Worm (Caenorhabditis elegans) whole organism, L4 larva: Measurements from ENCODE around the gene F14H3.14.
"Not testable (repeated sequence)": the region's sequence is repeated elsewhere in the genome, so short reads cannot be mapped to it uniquely, and the experiment has no call there.

ENCODE experiments used
- F49E8.2 ChIP-seq: sonication (generic microtip); optimal IDR thresholded peaks from 2 replicates; lab custom pipeline; 2016; ENCODE audit warnings: missing compliant biosample characterization, mild to moderate bottlenecking, missing genetic modification characterization, borderline replicate concordance
- ZK546.5 ChIP-seq, 2 experiments: sonication (generic microtip); optimal IDR thresholded peaks; 2 replicates each; lab custom pipeline; 2017; ENCODE audit warnings: missing biosample characterization in 2 of 2, missing genetic modification characterization in 2 of 2
- aha-1 ChIP-seq: fragments of 150-350 bp; peaks from one replicate; lab custom pipeline; 2014; ENCODE audit warnings: missing biosample characterization, missing genetic modification characterization
- ceh-20 ChIP-seq: fragments of 200-800 bp; sonication (Bioruptor generic); IDR thresholded peaks from 2 replicates; pipeline ENCODE4 v1.3.6; 2022; ENCODE audit warnings: missing genetic modification reagents, missing genetic modification characterization, missing compliant biosample characterization
- ceh-32 ChIP-seq: sonication (generic microtip); optimal IDR thresholded peaks from 2 replicates; lab custom pipeline; 2016; ENCODE audit warnings: mild to moderate bottlenecking, missing genetic modification characterization, missing compliant biosample characterization; ENCODE audit not compliant: poor library complexity
- ces-1 ChIP-seq: fragments of 150-350 bp; sonication (generic microtip); optimal IDR thresholded peaks from 4 replicates; lab custom pipeline; 2014; ENCODE audit warnings: missing biosample characterization, missing genetic modification reagents, missing genetic modification characterization
- daf-12 ChIP-seq: fragments of 150-350 bp; optimal IDR thresholded peaks from 2 replicates; lab custom pipeline; 2014; ENCODE audit warnings: missing biosample characterization, missing genetic modification reagents, missing genetic modification characterization
- daf-16 ChIP-seq, 3 experiments: sonication (generic microtip); optimal IDR thresholded peaks; 2 replicates each; lab custom pipeline; 2016 to 2017; ENCODE audit warnings: missing genetic modification characterization in 3 of 3, missing genetic modification reagents in 3 of 3, mild to moderate bottlenecking in 2 of 3, missing compliant biosample characterization in 2 of 3, missing biosample characterization in 1 of 3, moderate library complexity in 1 of 3
- dmd-6 ChIP-seq: fragments of 200-800 bp; sonication (Bioruptor generic); IDR thresholded peaks from 2 replicates; pipeline ENCODE4 v1.3.6; 2022; ENCODE audit warnings: missing genetic modification reagents, missing genetic modification characterization, missing compliant biosample characterization
- dmd-9 ChIP-seq: fragments of 200-800 bp; sonication (Bioruptor generic); IDR thresholded peaks from 2 replicates; pipeline ENCODE4 v1.3.6; 2022; ENCODE audit warnings: missing genetic modification reagents, missing genetic modification characterization, missing compliant biosample characterization
- dpl-1 ChIP-seq: fragments of 150-350 bp; optimal IDR thresholded peaks from 2 replicates; lab custom pipeline; 2014; ENCODE audit warnings: missing biosample characterization, missing genetic modification reagents, missing genetic modification characterization
- duxl-1 ChIP-seq: sonication (generic microtip); optimal IDR thresholded peaks from 2 replicates; lab custom pipeline; 2016; ENCODE audit warnings: mild to moderate bottlenecking, missing genetic modification characterization, moderate library complexity, missing compliant biosample characterization; ENCODE audit not compliant: poor library complexity
- dve-1 ChIP-seq: sonication (generic microtip); optimal IDR thresholded peaks from 2 replicates; lab custom pipeline; 2017; ENCODE audit warnings: antibody characterized with exemption, mild to moderate bottlenecking, missing genetic modification characterization, missing compliant biosample characterization; ENCODE audit not compliant: insufficient read depth
- egl-27 ChIP-seq: sonication (generic microtip); optimal IDR thresholded peaks from 3 replicates; lab custom pipeline; 2017; ENCODE audit warnings: missing biosample characterization, missing genetic modification reagents, missing genetic modification characterization
- fos-1 ChIP-seq: fragments of 150-350 bp; optimal IDR thresholded peaks from 2 replicates; lab custom pipeline; 2014; ENCODE audit warnings: missing biosample characterization, missing genetic modification characterization
- hlh-11 ChIP-seq: fragments of 200-800 bp; sonication (Bioruptor generic); optimal IDR thresholded peaks from 2 replicates; lab custom pipeline; 2018; ENCODE audit warnings: mild to moderate bottlenecking, missing genetic modification characterization, missing compliant biosample characterization
- hlh-30 ChIP-seq: sonication (generic microtip); optimal IDR thresholded peaks from 2 replicates; lab custom pipeline; 2017; ENCODE audit warnings: antibody characterized with exemption, mild to moderate bottlenecking, missing genetic modification characterization, missing compliant biosample characterization; ENCODE audit not compliant: insufficient read depth
- lin-38 ChIP-seq: fragments of 200-800 bp; sonication (Bioruptor generic); IDR thresholded peaks from 2 replicates; pipeline ENCODE4 v1.3.6; 2022; ENCODE audit warnings: missing genetic modification reagents, missing genetic modification characterization, missing compliant biosample characterization
- lin-39 ChIP-seq: fragments of 150-350 bp; optimal IDR thresholded peaks from 2 replicates; lab custom pipeline; 2014; ENCODE audit warnings: missing biosample characterization, missing genetic modification reagents, missing genetic modification characterization
- mep-1 ChIP-seq: fragments of 150-350 bp; sonication (generic microtip); optimal IDR thresholded peaks from 3 replicates; lab custom pipeline; 2014; ENCODE audit warnings: missing biosample characterization, missing genetic modification characterization
- mes-2 ChIP-seq: sonication (generic microtip); optimal IDR thresholded peaks from 2 replicates; lab custom pipeline; 2016; ENCODE audit warnings: missing genotype, mild to moderate bottlenecking, missing genetic modification characterization, missing compliant biosample characterization; ENCODE audit not compliant: poor library complexity, severe bottlenecking
- nhr-102 ChIP-seq: sonication (generic microtip); optimal IDR thresholded peaks from 2 replicates; lab custom pipeline; 2016; ENCODE audit warnings: mild to moderate bottlenecking, missing genetic modification characterization, moderate library complexity, missing compliant biosample characterization
- nhr-25 ChIP-seq: sonication (generic microtip); optimal IDR thresholded peaks from 2 replicates; lab custom pipeline; 2017; ENCODE audit warnings: missing genetic modification characterization, mild to moderate bottlenecking, missing compliant biosample characterization, antibody characterized with exemption, moderate library complexity, borderline replicate concordance; ENCODE audit not compliant: insufficient read depth
- nhr-28 ChIP-seq: fragments of 150-350 bp; optimal IDR thresholded peaks from 2 replicates; lab custom pipeline; 2014; ENCODE audit warnings: missing biosample characterization, missing genetic modification characterization
- nhr-42 ChIP-seq: fragments of 200-800 bp; sonication (Bioruptor generic); IDR thresholded peaks from 2 replicates; pipeline ENCODE4 v1.3.6; 2022; ENCODE audit warnings: missing genetic modification characterization, missing compliant biosample characterization
- nhr-48 ChIP-seq: sonication (generic microtip); optimal IDR thresholded peaks from 2 replicates; lab custom pipeline; 2016; ENCODE audit warnings: mild to moderate bottlenecking, missing genetic modification characterization, missing compliant biosample characterization
- nhr-6 ChIP-seq: fragments of 150-350 bp; optimal IDR thresholded peaks from 2 replicates; lab custom pipeline; 2014; ENCODE audit warnings: missing biosample characterization, missing genetic modification characterization
- php-3 ChIP-seq: fragments of 200-800 bp; sonication (Bioruptor generic); IDR thresholded peaks from 2 replicates; pipeline ENCODE4 v1.3.6; 2022; ENCODE audit warnings: missing genetic modification reagents, missing genetic modification characterization, missing compliant biosample characterization
- rbr-2 ChIP-seq: sonication (generic microtip); optimal IDR thresholded peaks from 2 replicates; lab custom pipeline; 2016; ENCODE audit warnings: missing genotype, missing genetic modification characterization, missing compliant biosample characterization
- set-16 ChIP-seq: fragments of 200-800 bp; sonication (Bioruptor generic); IDR thresholded peaks from 2 replicates; pipeline ENCODE4 v1.3.6; 2022; ENCODE audit warnings: missing genetic modification reagents, missing genetic modification characterization, missing compliant biosample characterization
- spr-1 ChIP-seq: sonication (generic microtip); optimal IDR thresholded peaks from 2 replicates; lab custom pipeline; 2016; ENCODE audit warnings: mild to moderate bottlenecking, missing genetic modification characterization, missing compliant biosample characterization
- unc-130 ChIP-seq: sonication (generic microtip); optimal IDR thresholded peaks from 2 replicates; lab custom pipeline; 2016; ENCODE audit warnings: missing genetic modification reagents, missing genetic modification characterization, missing compliant biosample characterization
- unc-39 ChIP-seq: sonication (generic microtip); optimal IDR thresholded peaks from 2 replicates; lab custom pipeline; 2017; ENCODE audit warnings: missing biosample characterization, missing genetic modification characterization
- vab-7 ChIP-seq: fragments of 200-800 bp; sonication (Bioruptor generic); IDR thresholded peaks from 2 replicates; pipeline ENCODE4 v1.3.6; 2022; ENCODE audit warnings: missing genetic modification reagents, missing genetic modification characterization, missing compliant biosample characterization

The F14H3.14 gene

ce11 chrV:16040140-16040827 is 22.4 kb downstream of the F14H3.14 start, which contains the start of the genes his-4 and his-3:
Gene his-4 (minus strand): TSS chrV:16040515.
Gene his-3 (plus strand): TSS chrV:16040808.
- TF ChIP-seq nhr-6 (tag; lab: Kevin White, UChicago) = peak; percentile 5
- peak; percentile 53 for TF ChIP-seq dmd-6 (GFP tag; lab: Robert Waterston, UW)
- peak; percentile 37 for TF ChIP-seq nhr-48 (tag; lab: Kevin White, UChicago)
- TF ChIP-seq hlh-11 (tag; lab: Kevin White, UChicago) = peak; percentile 74
- peak; percentile 98 for TF ChIP-seq dve-1 (tag; lab: Kevin White, UChicago)
- TF ChIP-seq duxl-1 (tag; lab: Kevin White, UChicago) = peak; percentile 85
- TF ChIP-seq aha-1 (tag; lab: Kevin White, UChicago) = peak; percentile 94
- peak; percentile 64 for TF ChIP-seq nhr-28 (tag; lab: Kevin White, UChicago)
- peak; percentile 75 for TF ChIP-seq mep-1 (tag; lab: Kevin White, UChicago)
- TF ChIP-seq mes-2 (tag; lab: Kevin White, UChicago) = peak; percentile 80
- TF ChIP-seq nhr-25 (tag; lab: Kevin White, UChicago) = peak; percentile 74
- TF ChIP-seq rbr-2 = peak; percentile 32
- peak; percentile 62; the same call in 1 of the 2 replicates for TF ChIP-seq php-3 (GFP tag; lab: Robert Waterston, UW)
- TF ChIP-seq lin-38 (GFP tag; lab: Robert Waterston, UW) = peak; percentile 23
- not testable (repeated sequence) for TF ChIP-seq daf-16 (GFP tag; optimal IDR thresholded peaks at IDR 0.05; lab: Kevin White, UChicago)
- peak; percentile 73 for TF ChIP-seq daf-16 (tag; optimal IDR thresholded peaks at IDR 0.05; lab: Kevin White, UChicago)
- TF ChIP-seq dpl-1 (GFP tag; lab: Kevin White, UChicago) = peak; percentile 48
- TF ChIP-seq nhr-42 (GFP tag; lab: Robert Waterston, UW) = peak; percentile 72; the same call in 1 of the 2 replicates
- peak; percentile 83 for TF ChIP-seq nhr-102 (tag; lab: Kevin White, UChicago)
- peak; percentile 40 for TF ChIP-seq spr-1 (tag; lab: Kevin White, UChicago)

DNA sequence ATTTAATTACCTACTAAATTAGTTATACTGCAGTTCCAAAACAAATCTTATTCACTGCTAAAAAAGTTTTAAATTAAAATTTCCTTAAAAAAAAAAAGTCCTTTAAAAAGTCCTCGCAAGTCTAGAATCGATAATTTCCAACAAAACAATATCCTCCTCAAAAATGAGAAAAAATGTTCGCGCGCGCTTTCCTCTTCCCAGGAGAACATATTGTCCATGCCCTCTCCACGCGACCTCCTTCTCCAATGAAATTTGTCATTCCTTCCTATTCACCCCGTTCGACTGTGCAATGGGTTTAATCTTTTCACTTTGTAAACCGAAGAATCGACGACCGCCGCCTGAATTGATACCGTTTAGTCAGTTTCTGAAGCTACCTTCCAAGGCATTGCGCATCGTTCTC is 26.5 kb downstream of the F14H3.14 start, which contains the start of gene T10C6.10:
TSS of gene T10C6.10 (plus strand) at position 248 of the 400 bp plus-strand sequence.
- TF ChIP-seq nhr-6 (tag; lab: Kevin White, UChicago) = no peak
- no peak for TF ChIP-seq vab-7
- TF ChIP-seq dmd-9 (GFP tag; lab: Robert Waterston, UW) = no peak
- no peak for TF ChIP-seq ces-1 (GFP tag; lab: Kevin White, UChicago)
- no peak for TF ChIP-seq lin-39
- TF ChIP-seq set-16 (GFP tag; lab: Robert Waterston, UW) = no peak
- no peak for TF ChIP-seq F49E8.2 (tag; lab: Kevin White, UChicago)
- no peak for TF ChIP-seq ZK546.5 (tag; optimal IDR thresholded peaks at IDR 0.05; lab: Kevin White, UChicago)
- no peak for TF ChIP-seq nhr-102 (tag; lab: Kevin White, UChicago)
- no peak for TF ChIP-seq unc-39 (tag; lab: Kevin White, UChicago)
- TF ChIP-seq daf-12 (tag; lab: Kevin White, UChicago) = no peak
- TF ChIP-seq fos-1 (tag; lab: Kevin White, UChicago) = no peak
- no peak for TF ChIP-seq ceh-20
- no peak for TF ChIP-seq ceh-32 (tag; lab: Kevin White, UChicago)
- TF ChIP-seq hlh-30 (tag; lab: Kevin White, UChicago) = no peak
- TF ChIP-seq unc-130 (GFP tag; lab: Kevin White, UChicago) = no peak
- no peak for TF ChIP-seq nhr-25 (tag; lab: Kevin White, UChicago)

ce11 chrV:16033491-16033890 is 29.2 kb downstream of the F14H3.14 start:
- TF ChIP-seq egl-27 (tag; lab: Kevin White, UChicago) = no peak
- peak; percentile 54 for TF ChIP-seq set-16 (GFP tag; lab: Robert Waterston, UW)
